ENCODE assay signal across 1 fruit fly cellular context in genomic region chr3L:11554338-11554737, dm6.
TF ChIP-seq lines count a peak whose summit lies in the region.

No protein-coding gene starts in this region.

TF ChIP-seq in whole organism, embryonic, 481 proteins besides CTCF, POLR2A, EP300 and RAD21 (continued from another document and continues in another):
- TF ChIP-seq tgo (GFP tag; IDR thresholded peaks at IDR 0.05; lab: Robert Waterston, UW) (peak; percentile 71), CrebB (tag; optimal IDR thresholded peaks at IDR 0.05; lab: Kevin White, UChicago) (peak; percentile 40), odd (GFP tag; optimal IDR thresholded peaks at IDR 0.05; lab: Kevin White, UChicago) (peak; percentile 65), CG17912 (GFP tag; optimal IDR thresholded peaks at IDR 0.05; lab: Kevin White, UChicago) (no peak), dmrt11E (tag; optimal IDR thresholded peaks at IDR 0.05; lab: Kevin White, UChicago) (peak; percentile 97), CG8765 (GFP tag; IDR thresholded peaks at IDR 0.05; lab: Robert Waterston, UW) (peak; percentile 88), CG6254 (GFP tag; optimal IDR thresholded peaks at IDR 0.05; lab: Kevin White, UChicago) (peak; percentile 93), CG12391 (tag; optimal IDR thresholded peaks at IDR 0.05; lab: Kevin White, UChicago) (peak; percentile 90), CG8388 (GFP tag; optimal IDR thresholded peaks at IDR 0.05; lab: Kevin White, UChicago) (peak; percentile 57), Blimp-1 (GFP tag; optimal IDR thresholded peaks at IDR 0.05; lab: Kevin White, UChicago) (peak; percentile 91), HHEX (GFP tag; optimal IDR thresholded peaks at IDR 0.05; lab: Kevin White, UChicago) (peak; percentile 63), wek (GFP tag; optimal IDR thresholded peaks at IDR 0.05; lab: Kevin White, UChicago) (peak; percentile 38), CG15601 (tag; optimal IDR thresholded peaks at IDR 0.05; lab: Kevin White, UChicago) (peak; percentile 91), Drgx (GFP tag; IDR thresholded peaks at IDR 0.05; lab: Robert Waterston, UW) (peak; percentile 69), Side (GFP tag; optimal IDR thresholded peaks at IDR 0.05; lab: Kevin White, UChicago) (peak; percentile 76), CG14965 (GFP tag; optimal IDR thresholded peaks at IDR 0.05; lab: Kevin White, UChicago; ENCODE audit: borderline replicate concordance) (peak; percentile 46), scrt (GFP tag; optimal IDR thresholded peaks at IDR 0.05; lab: Kevin White, UChicago) (peak; percentile 50), ash1 (GFP tag; optimal IDR thresholded peaks at IDR 0.05; lab: Kevin White, UChicago) (no peak), Myb (GFP tag; optimal IDR thresholded peaks at IDR 0.05; lab: Kevin White, UChicago) (peak; percentile 32), ftz-f1 (GFP tag; optimal IDR thresholded peaks at IDR 0.05; lab: Kevin White, UChicago) (no peak), CG16815 (GFP tag; optimal IDR thresholded peaks at IDR 0.05; lab: Kevin White, UChicago) (peak; percentile 87), CG8924 (tag; optimal IDR thresholded peaks at IDR 0.05; lab: Kevin White, UChicago) (peak; percentile 93), ase (GFP tag; IDR thresholded peaks at IDR 0.05; lab: Robert Waterston, UW) (peak; percentile 68; the same call in 1 of the 3 replicates), CG13894 (tag; optimal IDR thresholded peaks at IDR 0.05; lab: Kevin White, UChicago) (no peak), bsh (GFP tag; optimal IDR thresholded peaks at IDR 0.05; lab: Kevin White, UChicago) (peak in 1 of 2 experiments; percentile 94), CG6272 (GFP tag; IDR thresholded peaks at IDR 0.05; lab: Robert Waterston, UW) (peak; percentile 49), amos (GFP tag; IDR thresholded peaks at IDR 0.05; lab: Robert Waterston, UW; ENCODE audit: partially characterized antibody) (no peak), CG17829 (tag; optimal IDR thresholded peaks at IDR 0.05; lab: Kevin White, UChicago) (peak; percentile 96), CG11696 (GFP tag; IDR thresholded peaks at IDR 0.05; lab: Robert Waterston, UW) (peak; percentile 67), vvl (GFP tag; IDR thresholded peaks at IDR 0.05; lab: Robert Waterston, UW) (peak; percentile 96), Nf-YC (tag; optimal IDR thresholded peaks at IDR 0.05; lab: Kevin White, UChicago) (peak; percentile 18), Dfd (GFP tag; optimal IDR thresholded peaks at IDR 0.05; lab: Kevin White, UChicago) (no peak), pho (GFP tag; optimal IDR thresholded peaks at IDR 0.05; lab: Kevin White, UChicago) (no peak), bigmax (GFP tag; optimal IDR thresholded peaks at IDR 0.05; lab: Kevin White, UChicago) (no peak), CG11247 (GFP tag; IDR thresholded peaks at IDR 0.05; lab: Robert Waterston, UW) (peak; percentile 50; the same call in 1 of the 2 replicates), CG34376 (GFP tag; optimal IDR thresholded peaks at IDR 0.05; lab: Kevin White, UChicago) (no peak), HLHmδ (GFP tag; optimal IDR thresholded peaks at IDR 0.05; lab: Kevin White, UChicago) (no peak), CHES-1-like (GFP tag; optimal IDR thresholded peaks at IDR 0.05; lab: Kevin White, UChicago) (peak; percentile 59), CG2199 (GFP tag; IDR thresholded peaks at IDR 0.05; lab: Robert Waterston, UW) (no peak), CG5180 (GFP tag; optimal IDR thresholded peaks at IDR 0.05; lab: Kevin White, UChicago) (peak; percentile 56), CG13624 (GFP tag; optimal IDR thresholded peaks at IDR 0.05; lab: Kevin White, UChicago) (peak; percentile 48), sisA (GFP tag; IDR thresholded peaks at IDR 0.05; lab: Robert Waterston, UW) (peak; percentile 79), CG4617 (GFP tag; optimal IDR thresholded peaks at IDR 0.05; lab: Kevin White, UChicago; ENCODE audit: borderline replicate concordance) (peak; percentile 60), pros (GFP tag; optimal IDR thresholded peaks at IDR 0.05; lab: Kevin White, UChicago) (peak; percentile 40), mld (GFP tag; IDR thresholded peaks at IDR 0.05; lab: Robert Waterston, UW; ENCODE audit: partially characterized antibody) (no peak), CG2712 (tag; optimal IDR thresholded peaks at IDR 0.05; lab: Kevin White, UChicago) (peak; percentile 96), CG15269 (tag; optimal IDR thresholded peaks at IDR 0.05; lab: Kevin White, UChicago) (peak; percentile 70), CG7963 (GFP tag; IDR thresholded peaks at IDR 0.05; lab: Robert Waterston, UW; ENCODE audit: partially characterized antibody) (no peak), CG17802 (tag; optimal IDR thresholded peaks at IDR 0.05; lab: Kevin White, UChicago) (peak; percentile 65), bab2 (GFP tag; optimal IDR thresholded peaks at IDR 0.05; lab: Kevin White, UChicago) (peak; percentile 69), fd64A (GFP tag; optimal IDR thresholded peaks at IDR 0.05; lab: Kevin White, UChicago) (peak; percentile 74), disco-r (GFP tag; optimal IDR thresholded peaks at IDR 0.05; lab: Kevin White, UChicago) (peak; percentile 68), D19B (GFP tag; optimal IDR thresholded peaks at IDR 0.05; lab: Kevin White, UChicago) (no peak), Gsc (GFP tag; IDR thresholded peaks at IDR 0.05; lab: Robert Waterston, UW) (no peak; the same call in 1 of the 2 replicates), CG10959 (GFP tag; IDR thresholded peaks at IDR 0.05; lab: Robert Waterston, UW) (peak; percentile 95), CG11456 (GFP tag; IDR thresholded peaks at IDR 0.05; lab: Robert Waterston, UW) (peak; percentile 63; the same call in 1 of the 3 replicates), Gug (GFP tag; IDR thresholded peaks at IDR 0.05; lab: Robert Waterston, UW) (peak; percentile 63; the same call in 3 of the 4 replicates), CG11398 (GFP tag; optimal IDR thresholded peaks at IDR 0.05; lab: Kevin White, UChicago) (peak; percentile 45), Hmr (GFP tag; optimal IDR thresholded peaks at IDR 0.05; lab: Kevin White, UChicago) (peak; percentile 41), chinmo (GFP tag; IDR thresholded peaks at IDR 0.05; lab: Robert Waterston, UW; ENCODE audit: partially characterized antibody) (no peak), zen (tag; optimal IDR thresholded peaks at IDR 0.05; lab: Kevin White, UChicago) (peak; percentile 95), Hey (tag; optimal IDR thresholded peaks at IDR 0.05; lab: Kevin White, UChicago) (no peak), lilli (GFP tag; optimal IDR thresholded peaks at IDR 0.05; lab: Kevin White, UChicago) (peak; percentile 77), CG31441 (GFP tag; IDR thresholded peaks at IDR 0.05; lab: Robert Waterston, UW) (peak; percentile 97), CG34224 (GFP tag; IDR thresholded peaks at IDR 0.05; lab: Robert Waterston, UW; ENCODE audit: partially characterized antibody) (no peak), CG13123 (GFP tag; optimal IDR thresholded peaks at IDR 0.05; lab: Kevin White, UChicago) (peak; percentile 48), sug (tag; optimal IDR thresholded peaks at IDR 0.05; lab: Kevin White, UChicago) (peak; percentile 11), ems (GFP tag; optimal IDR thresholded peaks at IDR 0.05; lab: Kevin White, UChicago) (peak; percentile 82), Opbp (GFP tag; IDR thresholded peaks at IDR 0.05; lab: Robert Waterston, UW; ENCODE audit: partially characterized antibody) (no peak), CG3726 (GFP tag; IDR thresholded peaks at IDR 0.05; lab: Robert Waterston, UW) (0 out of 3 replicates have a peak, but pooled peaks have one; percentile 49), Bgb (GFP tag; IDR thresholded peaks at IDR 0.05; lab: Robert Waterston, UW; ENCODE audit: partially characterized antibody) (no peak), CG13424 (tag; optimal IDR thresholded peaks at IDR 0.05; lab: Kevin White, UChicago) (peak; percentile 83), wdn (GFP tag; IDR thresholded peaks at IDR 0.05; lab: Robert Waterston, UW) (no peak), CG6654 (GFP tag; optimal IDR thresholded peaks at IDR 0.05; lab: Kevin White, UChicago) (peak; percentile 48), B-H1 (GFP tag; IDR thresholded peaks at IDR 0.05; lab: Robert Waterston, UW) (peak; percentile 56; the same call in 1 of the 3 replicates), CG4404 (GFP tag; IDR thresholded peaks at IDR 0.05; lab: Robert Waterston, UW) (peak; percentile 90), CG6689 (GFP tag; IDR thresholded peaks at IDR 0.05; lab: Robert Waterston, UW) (peak; percentile 81), CG17612 (GFP tag; IDR thresholded peaks at IDR 0.05; lab: Robert Waterston, UW) (0 out of 2 replicates have a peak, but pooled peaks have one; percentile 7), CG12155 (GFP tag; optimal IDR thresholded peaks at IDR 0.05; lab: Kevin White, UChicago) (peak; percentile 75), H15 (GFP tag; IDR thresholded peaks at IDR 0.05; lab: Robert Waterston, UW) (peak; percentile 79), rib (GFP tag; IDR thresholded peaks at IDR 0.05; lab: Robert Waterston, UW) (no peak), Atf3 (GFP tag; optimal IDR thresholded peaks at IDR 0.05; lab: Kevin White, UChicago) (peak; percentile 76), Xbp1 (GFP tag; optimal IDR thresholded peaks at IDR 0.05; lab: Kevin White, UChicago) (peak; percentile 85), HLH4C (GFP tag; IDR thresholded peaks at IDR 0.05; lab: Robert Waterston, UW; ENCODE audit: partially characterized antibody) (no peak), NFAT (GFP tag; IDR thresholded peaks at IDR 0.05; lab: Robert Waterston, UW) (no peak), CG11093 (GFP tag; IDR thresholded peaks at IDR 0.05; lab: Robert Waterston, UW) (peak; percentile 62; the same call in 1 of the 3 replicates), Dbx (GFP tag; IDR thresholded peaks at IDR 0.05; lab: Robert Waterston, UW) (0 out of 3 replicates have a peak, but pooled peaks have one; percentile 11), CG2678 (tag; optimal IDR thresholded peaks at IDR 0.05; lab: Kevin White, UChicago) (peak; percentile 82), ATbp (GFP tag; optimal IDR thresholded peaks at IDR 0.05; lab: Kevin White, UChicago) (peak; percentile 68), tin (GFP tag; optimal IDR thresholded peaks at IDR 0.05; lab: Kevin White, UChicago) (peak; percentile 85), Nf-YA (GFP tag; IDR thresholded peaks at IDR 0.05; lab: Robert Waterston, UW) (0 out of 2 replicates have a peak, but pooled peaks have one; percentile 40), h (optimal IDR thresholded peaks at IDR 0.05; lab: Kevin White, UChicago) (no peak), CG14860 (GFP tag; IDR thresholded peaks at IDR 0.05; lab: Robert Waterston, UW; ENCODE audit: partially characterized antibody) (no peak), CG6683 (GFP tag; optimal IDR thresholded peaks at IDR 0.05; lab: Kevin White, UChicago) (peak; percentile 32), kah (GFP tag; optimal IDR thresholded peaks at IDR 0.05; lab: Kevin White, UChicago) (peak; percentile 67), CG7271 (tag; optimal IDR thresholded peaks at IDR 0.05; lab: Kevin White, UChicago) (peak; percentile 73), lab (GFP tag; optimal IDR thresholded peaks at IDR 0.05; lab: Kevin White, UChicago) (peak; percentile 71), onecut (GFP tag; IDR thresholded peaks at IDR 0.05; lab: Robert Waterston, UW) (peak; percentile 79), Dll (GFP tag; IDR thresholded peaks at IDR 0.05; lab: Robert Waterston, UW; ENCODE audit: partially characterized antibody) (no peak), CG9215 (GFP tag; IDR thresholded peaks at IDR 0.05; lab: Robert Waterston, UW) (peak; percentile 47; the same call in 1 of the 2 replicates), CG17186 (GFP tag; optimal IDR thresholded peaks at IDR 0.05; lab: Kevin White, UChicago) (peak; percentile 52), bbx (GFP tag; IDR thresholded peaks at IDR 0.05; lab: Robert Waterston, UW; ENCODE audit: partially characterized antibody) (no peak), Meics (GFP tag; optimal IDR thresholded peaks at IDR 0.05; lab: Kevin White, UChicago) (peak; percentile 51), CoRest (tag; optimal IDR thresholded peaks at IDR 0.05; lab: Kevin White, UChicago) (peak; percentile 85), CG7357 (GFP tag; IDR thresholded peaks at IDR 0.05; lab: Robert Waterston, UW) (peak; percentile 67; the same call in 2 of the 3 replicates), TFAM (GFP tag; optimal IDR thresholded peaks at IDR 0.05; lab: Kevin White, UChicago) (peak; percentile 46), CG2129 (GFP tag; IDR thresholded peaks at IDR 0.05; lab: Robert Waterston, UW; ENCODE audit: partially characterized antibody) (no peak), zen2 (GFP tag; IDR thresholded peaks at IDR 0.05; lab: Robert Waterston, UW; ENCODE audit: partially characterized antibody) (no peak), fd3F (GFP tag; optimal IDR thresholded peaks at IDR 0.05; lab: Kevin White, UChicago) (no peak), Dp (GFP tag; optimal IDR thresholded peaks at IDR 0.05; lab: Kevin White, UChicago) (no peak), Lpt (GFP tag; optimal IDR thresholded peaks at IDR 0.05; lab: Kevin White, UChicago) (no peak), tna (GFP tag; IDR thresholded peaks at IDR 0.05; lab: Robert Waterston, UW; ENCODE audit: partially characterized antibody) (no peak), CG1529 (GFP tag; optimal IDR thresholded peaks at IDR 0.05; lab: Kevin White, UChicago) (peak; percentile 85), CG30403 (GFP tag; optimal IDR thresholded peaks at IDR 0.05; lab: Kevin White, UChicago) (peak; percentile 86), CG10565 (GFP tag; optimal IDR thresholded peaks at IDR 0.05; lab: Kevin White, UChicago) (peak; percentile 64), aop (GFP tag; IDR thresholded peaks at IDR 0.05; lab: Robert Waterston, UW) (peak; percentile 63; the same call in 1 of the 2 replicates), Xrp1 (GFP tag; IDR thresholded peaks at IDR 0.05; lab: Robert Waterston, UW) (peak; percentile 97), CG16813 (GFP tag; IDR thresholded peaks at IDR 0.05; lab: Robert Waterston, UW; ENCODE audit: partially characterized antibody) (no peak), ro (GFP tag; IDR thresholded peaks at IDR 0.05; lab: Robert Waterston, UW) (peak; percentile 67; the same call in 1 of the 2 replicates), sens-2 (GFP tag; IDR thresholded peaks at IDR 0.05; lab: Robert Waterston, UW) (peak; percentile 87), Ravus (GFP tag; IDR thresholded peaks at IDR 0.05; lab: Robert Waterston, UW) (no peak; the same call in 1 of the 2 replicates), unpg (GFP tag; optimal IDR thresholded peaks at IDR 0.05; lab: Kevin White, UChicago) (peak; percentile 86), CG4730 (GFP tag; IDR thresholded peaks at IDR 0.05; lab: Robert Waterston, UW) (peak; percentile 61), nerfin-2 (GFP tag; IDR thresholded peaks at IDR 0.05; lab: Robert Waterston, UW; ENCODE audit: partially characterized antibody) (no peak), CG9727 (GFP tag; optimal IDR thresholded peaks at IDR 0.05; lab: Kevin White, UChicago) (peak; percentile 95), Chrac-16 (GFP tag; optimal IDR thresholded peaks at IDR 0.05; lab: Kevin White, UChicago) (peak; percentile 87), CG8478 (optimal IDR thresholded peaks at IDR 0.05; lab: Kevin White, UChicago) (no peak)
